Fruit fly (Drosophila melanogaster): ENCODE measurements around the gene Qtzl.

- TF ChIP-seq Hr39 (GFP tag; optimal IDR thresholded peaks at IDR 0.05) (no peak), CG8319 (GFP tag; optimal IDR thresholded peaks at IDR 0.05) (no peak), Blimp-1 (GFP tag; optimal IDR thresholded peaks at IDR 0.05) (no peak), fd59A (GFP tag; optimal IDR thresholded peaks at IDR 0.05) (no peak), Hr38 (GFP tag; optimal IDR thresholded peaks at IDR 0.05) (no peak), CG3032 (tag; optimal IDR thresholded peaks at IDR 0.05) (no peak), Smox (GFP tag; optimal IDR thresholded peaks at IDR 0.05) (no peak), ss (GFP tag; optimal IDR thresholded peaks at IDR 0.05) (no peak)
Observed at dm6 chr2L:11980075-11980474, 15.5 kb upstream of the Qtzl start.
